Worm (Caenorhabditis elegans) whole organism, L3 larva: ENCODE measurements around the gene dgn-2.

Source experiments
- lin-15B ChIP-seq: fragments of 150-350 bp; optimal IDR thresholded peaks from 2 replicates; lab custom pipeline; 2014; ENCODE audit warnings: missing biosample characterization, missing genetic modification characterization
- unc-62 ChIP-seq: fragments of 150-350 bp; sonication (generic microtip); optimal IDR thresholded peaks from 4 replicates; lab custom pipeline; 2014; ENCODE audit warnings: missing biosample characterization, missing genetic modification reagents, missing genetic modification characterization

DNA sequence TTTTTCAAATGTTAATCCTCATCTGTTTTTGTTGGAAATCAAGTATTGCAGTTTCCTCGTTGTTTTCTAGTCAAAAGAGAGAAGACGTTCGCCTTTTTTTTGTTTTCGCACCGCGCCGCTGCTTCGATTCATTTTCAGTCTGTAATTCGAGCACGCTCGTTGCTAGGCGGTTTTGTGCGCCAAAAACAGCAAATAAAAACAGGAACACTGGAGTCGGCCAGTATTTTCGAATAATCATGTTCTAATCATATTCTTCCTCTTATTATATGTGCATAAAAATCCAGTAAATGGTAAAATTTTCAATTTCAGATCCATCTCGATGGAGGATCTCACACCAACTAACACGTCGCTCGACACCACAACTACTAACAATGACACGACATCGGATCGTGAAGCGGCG lies 46.3 kb downstream of the dgn-2 start, which contains the start of gene pdk-1:
- TF ChIP-seq lin-15B (tag; lab: Kevin White, UChicago) (no peak), unc-62 (GFP tag; lab: Kevin White, UChicago) (no peak)
